Fruit fly (Drosophila melanogaster): ENCODE data around the gene CG3062.

CG3062 gene

dm6 chrX:4596467-4597183 lies 48.0 kb downstream of the CG3062 start (continued):
- no peak for TF ChIP-seq CG32772 (GFP tag; IDR thresholded peaks at IDR 0.05)
- TF ChIP-seq CG3847 (GFP tag; IDR thresholded peaks at IDR 0.05) = no peak
- TF ChIP-seq CG31388 (GFP tag; optimal IDR thresholded peaks at IDR 0.05) = no peak
- no peak for TF ChIP-seq rib (GFP tag; IDR thresholded peaks at IDR 0.05)
- no peak for TF ChIP-seq HmgD (GFP tag; optimal IDR thresholded peaks at IDR 0.05)
- peak; percentile 91 for TF ChIP-seq Nf-YC (tag; optimal IDR thresholded peaks at IDR 0.05)
- TF ChIP-seq CG10147 (GFP tag; optimal IDR thresholded peaks at IDR 0.05) = no peak
- no peak for TF ChIP-seq mam (GFP tag; optimal IDR thresholded peaks at IDR 0.05)
- TF ChIP-seq Jarid2 (GFP tag; optimal IDR thresholded peaks at IDR 0.05) = no peak
- no peak for TF ChIP-seq CG6765 (GFP tag; optimal IDR thresholded peaks at IDR 0.05)
- TF ChIP-seq odd (GFP tag; optimal IDR thresholded peaks at IDR 0.05) = no peak
- TF ChIP-seq GATAe (GFP tag; conservative IDR thresholded peaks at IDR 0.05) = no peak
- TF ChIP-seq CG8924 (tag; optimal IDR thresholded peaks at IDR 0.05) = no peak
- no peak for TF ChIP-seq Sox102F (GFP tag; optimal IDR thresholded peaks at IDR 0.05)
- no peak for TF ChIP-seq CG10959 (GFP tag; IDR thresholded peaks at IDR 0.05)
- no peak for TF ChIP-seq Rfx (GFP tag; IDR thresholded peaks at IDR 0.05)
- no peak for TF ChIP-seq CG17385 (GFP tag; optimal IDR thresholded peaks at IDR 0.05)
- TF ChIP-seq esg (GFP tag; conservative IDR thresholded peaks at IDR 0.05) = no peak
- no peak for TF ChIP-seq CG7963 (GFP tag; IDR thresholded peaks at IDR 0.05; ENCODE audit: partially characterized antibody)
- TF ChIP-seq corto (GFP tag; optimal IDR thresholded peaks at IDR 0.05) = no peak
- TF ChIP-seq Sin3A (optimal IDR thresholded peaks at IDR 0.05) = no peak
- no peak for TF ChIP-seq Dip3 (GFP tag; optimal IDR thresholded peaks at IDR 0.05)
- TF ChIP-seq zen2 (GFP tag; IDR thresholded peaks at IDR 0.05; ENCODE audit: partially characterized antibody) = no peak
- no peak for TF ChIP-seq CG31365 (tag; optimal IDR thresholded peaks at IDR 0.05)
- no peak for TF ChIP-seq gsb (GFP tag; IDR thresholded peaks at IDR 0.05)
- no peak for TF ChIP-seq disco-r (GFP tag; optimal IDR thresholded peaks at IDR 0.05)
- TF ChIP-seq toy (GFP tag; IDR thresholded peaks at IDR 0.05) = no peak
- TF ChIP-seq Atf-2 (GFP tag; optimal IDR thresholded peaks at IDR 0.05) = no peak
- peak in 1 of 2 experiments; percentile 9 for TF ChIP-seq Pdp1 (GFP tag; optimal IDR thresholded peaks at IDR 0.05)
- no peak for TF ChIP-seq CG15479 (GFP tag; optimal IDR thresholded peaks at IDR 0.05)
- TF ChIP-seq Stat92E (GFP tag; optimal IDR thresholded peaks at IDR 0.05) = no peak
- TF ChIP-seq CG8944 (GFP tag; optimal IDR thresholded peaks at IDR 0.05) = no peak
- no peak for TF ChIP-seq CG17568 (GFP tag; optimal IDR thresholded peaks at IDR 0.05)
- TF ChIP-seq Bgb (GFP tag; IDR thresholded peaks at IDR 0.05; ENCODE audit: partially characterized antibody) = no peak
- no peak for TF ChIP-seq peb (GFP tag; IDR thresholded peaks at IDR 0.05)
- no peak for TF ChIP-seq Ada2b (GFP tag; IDR thresholded peaks at IDR 0.05)
- TF ChIP-seq phol (tag; optimal IDR thresholded peaks at IDR 0.05) = peak; percentile 2
- no peak for TF ChIP-seq pb (GFP tag; optimal IDR thresholded peaks at IDR 0.05)
- no peak for TF ChIP-seq tio (GFP tag; optimal IDR thresholded peaks at IDR 0.05)
- no peak for TF ChIP-seq CG8290 (GFP tag; optimal IDR thresholded peaks at IDR 0.05)
- TF ChIP-seq CG8290 (tag; optimal IDR thresholded peaks at IDR 0.05) = no peak
- no peak for TF ChIP-seq Ssrp (tag; optimal IDR thresholded peaks at IDR 0.05)
- no peak for TF ChIP-seq Ravus (GFP tag; IDR thresholded peaks at IDR 0.05)
- no peak for TF ChIP-seq CG11247 (GFP tag; IDR thresholded peaks at IDR 0.05)
- TF ChIP-seq kni (GFP tag; optimal IDR thresholded peaks at IDR 0.05) = peak; percentile 19
- no peak for TF ChIP-seq chm (GFP tag; IDR thresholded peaks at IDR 0.05)
- TF ChIP-seq CG30431 (GFP tag; optimal IDR thresholded peaks at IDR 0.05) = no peak
- TF ChIP-seq CG16813 (GFP tag; IDR thresholded peaks at IDR 0.05; ENCODE audit: partially characterized antibody) = no peak
- TF ChIP-seq MTF-1 (GFP tag; optimal IDR thresholded peaks at IDR 0.05; ENCODE audit: borderline replicate concordance) = no peak
- TF ChIP-seq CG16815 (GFP tag; optimal IDR thresholded peaks at IDR 0.05) = no peak
- peak; percentile 96 for TF ChIP-seq Nf-YB (GFP tag; optimal IDR thresholded peaks at IDR 0.05)

Data from whole organism, embryonic.